Worm (Caenorhabditis elegans) whole organism, L4/young adult: ENCODE measurements around the gene fut-3.

Experiments used
- W03F9.2 ChIP-seq: fragments of 150-350 bp; optimal IDR thresholded peaks from 2 replicates; lab custom pipeline; 2014; ENCODE audit warnings: missing biosample characterization, missing genetic modification characterization
- dao-5 ChIP-seq: sonication (generic microtip); optimal IDR thresholded peaks from 2 replicates; lab custom pipeline; 2016; ENCODE audit warnings: missing genotype, missing genetic modification characterization, moderate library complexity, missing compliant biosample characterization
- him-1 ChIP-seq: sonication (generic microtip); optimal IDR thresholded peaks from 2 replicates; lab custom pipeline; 2016; ENCODE audit warnings: missing genotype, missing genetic modification reagents, missing genetic modification characterization, missing compliant biosample characterization

- TF ChIP-seq him-1 (tag; lab: Kevin White, UChicago) (no peak), dao-5 (no peak), W03F9.2 (tag; lab: Kevin White, UChicago) (no peak)
Observed at ce11 chrII:5696218-5696617, 36.6 kb upstream of the fut-3 start.
